Worm (Caenorhabditis elegans): ENCODE measurements around the gene rps-24.

Gene rps-24

DNA sequence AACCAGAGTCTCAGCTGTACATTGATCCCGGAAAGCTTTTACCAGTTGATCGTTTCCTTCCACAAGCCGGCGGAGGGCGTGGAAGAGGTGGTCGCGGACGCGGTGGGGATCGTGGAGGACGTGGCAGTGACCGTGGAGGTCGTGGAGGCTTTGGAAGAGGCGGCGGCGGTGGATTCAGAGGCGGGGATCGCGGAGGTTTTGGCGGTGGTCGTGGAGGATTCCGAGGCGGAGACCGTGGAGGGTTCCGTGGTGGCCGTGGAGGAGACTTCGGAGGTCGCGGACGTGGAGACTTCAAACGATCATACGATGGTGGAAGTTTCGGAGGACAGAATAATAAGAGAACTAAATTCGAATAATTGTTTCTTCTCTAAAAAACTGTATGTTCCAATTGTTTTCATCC, 40.9 kb downstream of the rps-24 start:
- no peak for TF ChIP-seq lin-14 (GFP tag; optimal IDR thresholded peaks at IDR 0.05)
- TF ChIP-seq snu-23 (GFP tag; optimal IDR thresholded peaks at IDR 0.05) = no peak
- peak; percentile 50 for TF ChIP-seq ceh-8 (GFP tag; optimal IDR thresholded peaks at IDR 0.05)
- TF ChIP-seq aha-1 (tag; optimal IDR thresholded peaks at IDR 0.05) = no peak
- no peak for TF ChIP-seq efl-1 (optimal IDR thresholded peaks at IDR 0.05)
- peak in 1 of 2 experiments; percentile 10 for TF ChIP-seq efl-1 (GFP tag; optimal IDR thresholded peaks at IDR 0.05 in 1 of 2)

DNA sequence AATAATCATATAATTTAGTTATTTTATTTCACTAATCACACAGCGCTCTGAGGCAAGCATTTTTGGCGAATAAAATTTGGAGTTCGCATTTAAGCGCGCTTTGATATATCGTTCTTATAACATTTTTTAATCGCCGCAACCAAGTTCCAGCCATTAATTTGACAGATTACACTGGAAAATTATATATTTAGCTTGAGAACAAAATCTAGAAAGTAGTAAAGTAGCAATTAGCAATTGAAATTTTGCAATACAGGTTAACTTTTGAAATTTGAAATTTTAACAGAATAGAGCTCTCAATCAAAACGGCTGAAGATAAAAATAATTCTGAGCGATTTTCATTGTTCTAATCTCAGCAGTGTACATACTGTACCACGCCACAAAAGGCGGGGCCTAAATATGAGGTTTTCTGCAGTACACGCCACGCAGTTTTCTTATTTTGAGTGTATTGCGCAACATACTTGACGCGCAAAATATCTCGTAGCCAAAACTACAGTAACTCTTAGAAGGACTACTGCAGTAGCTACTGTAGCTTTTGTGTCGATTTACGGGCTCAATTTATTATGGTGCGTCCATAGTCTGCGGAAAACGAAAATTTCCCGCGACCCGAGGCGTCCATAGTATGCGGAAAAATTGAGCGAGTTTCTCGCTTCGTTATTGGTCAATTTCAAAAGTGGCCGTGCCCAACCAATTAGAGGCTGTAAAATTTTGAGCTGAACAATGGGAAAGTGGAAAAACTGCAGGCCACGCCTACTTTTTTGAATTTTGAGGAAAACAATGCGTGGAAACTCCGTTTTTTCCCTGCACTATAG, 41.6 kb downstream of the rps-24 start:
- TF ChIP-seq nhr-71 (tag; optimal IDR thresholded peaks at IDR 0.05) (no peak), efl-1 (optimal IDR thresholded peaks at IDR 0.05) (no peak), efl-1 (GFP tag; optimal IDR thresholded peaks at IDR 0.05 in 1 of 2) (peak in 1 of 2 experiments; percentile 69), aly-2 (tag; optimal IDR thresholded peaks at IDR 0.05) (peak; percentile 3)

DNA sequence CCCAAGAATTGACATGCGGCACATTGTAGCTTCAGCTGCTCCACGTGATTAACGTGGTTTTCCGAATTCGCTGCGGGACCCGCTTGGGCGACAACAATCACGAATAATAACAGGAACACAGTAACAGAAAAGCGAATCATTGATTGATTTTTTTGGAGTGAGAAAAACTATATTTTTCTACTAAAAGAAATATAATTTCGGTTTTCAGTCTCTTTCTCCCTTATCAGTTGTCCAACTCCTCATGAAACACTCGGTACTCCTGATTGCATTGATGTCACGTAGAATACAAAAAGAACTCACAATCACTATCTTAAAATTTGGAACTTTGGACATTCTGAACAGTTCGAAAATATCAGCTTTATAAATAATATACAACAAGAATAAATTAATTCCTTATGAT, 43.2 kb downstream of the rps-24 start, which contains the start of gene Y66H1A.5:
TSS of gene Y66H1A.5 (minus strand) at position 265 of the 400 bp plus-strand sequence.
- TF ChIP-seq nhr-12 (tag; optimal IDR thresholded peaks at IDR 0.05) (no peak), grh-1 (GFP tag; IDR thresholded peaks at IDR 0.05) (no peak), pag-3 (tag; optimal IDR thresholded peaks at IDR 0.05; ENCODE audit: borderline replicate concordance, insufficient read depth) (no peak), ces-1 (GFP tag; optimal IDR thresholded peaks at IDR 0.05) (no peak), C16A3.4 (tag; optimal IDR thresholded peaks at IDR 0.05) (no peak), fkh-4 (tag; optimal IDR thresholded peaks at IDR 0.05; ENCODE audit: borderline replicate concordance) (no peak), sup-37 (GFP tag; optimal IDR thresholded peaks at IDR 0.05) (no peak), fkh-8 (tag; optimal IDR thresholded peaks at IDR 0.05) (no peak), nhr-19 (GFP tag; conservative IDR thresholded peaks at IDR 0.05) (no peak), hlh-17 (GFP tag; optimal IDR thresholded peaks at IDR 0.05; ENCODE audit: borderline replicate concordance) (no peak)
